Fruit fly (Drosophila melanogaster) whole organism: ENCODE results near the gene Plp.
A peak's percentile ranks its signal among the peaks of the same experiment; 100 is the strongest.

Experiments used
- CG8478 ChIP-seq: fragments of >200 bp; optimal IDR thresholded peaks from 2 replicates; lab custom pipeline; 2018; ENCODE audit warnings: inconsistent platforms
- Dll ChIP-seq: fragments of >200 bp; optimal IDR thresholded peaks from 2 replicates; lab custom pipeline; 2017
- EcR ChIP-seq, 2 experiments: fragments of >200 bp; optimal IDR thresholded peaks; 2 replicates each; lab custom pipeline; 2017; ENCODE audit warnings: missing biosample characterization in 2 of 2, missing genetic modification characterization in 2 of 2, missing genetic modification reagents in 2 of 2
- pan ChIP-seq: fragments of >200 bp; optimal IDR thresholded peaks from 2 replicates; lab custom pipeline; 2017
- psq ChIP-seq: fragments of >200 bp; optimal IDR thresholded peaks from 2 replicates; lab custom pipeline; 2017
- usp ChIP-seq: fragments of >200 bp; optimal IDR thresholded peaks from 2 replicates; lab custom pipeline; 2017; ENCODE audit warnings: missing biosample characterization, missing genetic modification characterization, mixed read lengths

Gene Plp

DNA sequence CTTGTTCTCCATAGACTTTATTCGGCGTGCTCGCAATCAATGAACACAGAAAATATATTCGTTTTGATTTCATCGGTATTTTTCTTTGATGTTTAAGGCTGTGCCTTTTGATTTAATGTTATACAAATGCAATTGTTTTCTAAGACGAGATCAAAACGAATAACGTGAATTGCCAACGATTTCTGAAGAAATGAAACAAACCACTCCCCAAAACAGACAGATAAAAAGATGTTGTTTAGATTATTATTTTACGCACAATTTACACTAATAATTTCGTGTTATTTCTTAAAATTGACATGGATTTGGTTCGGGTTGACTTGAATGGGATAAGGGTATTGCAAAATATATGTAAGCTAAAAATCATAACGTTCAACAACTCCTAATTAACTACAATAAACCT is 36.8 kb upstream of the Plp start, which contains the start of gene CG13457:
Gene CG13457, minus strand, starts transcription at position 101 of the 400 bp plus-strand sequence.
- TF ChIP-seq usp (GFP tag; lab: Kevin White, UChicago) (no peak), CG8478 (lab: Kevin White, UChicago) (no peak), EcR (GFP tag; optimal IDR thresholded peaks at IDR 0.05; lab: Kevin White, UChicago) (no peak), pan (lab: Kevin White, UChicago) (no peak), psq (lab: Kevin White, UChicago) (no peak), Dll (lab: Kevin White, UChicago) (no peak)

- TF ChIP-seq EcR (GFP tag; optimal IDR thresholded peaks at IDR 0.05; lab: Kevin White, UChicago) (no peak), CG8478 (lab: Kevin White, UChicago) (no peak), Dll (lab: Kevin White, UChicago) (no peak), psq (lab: Kevin White, UChicago) (no peak)
Measured at dm6 chr3L:15125717-15126116, 31.2 kb upstream of the Plp start.

DNA sequence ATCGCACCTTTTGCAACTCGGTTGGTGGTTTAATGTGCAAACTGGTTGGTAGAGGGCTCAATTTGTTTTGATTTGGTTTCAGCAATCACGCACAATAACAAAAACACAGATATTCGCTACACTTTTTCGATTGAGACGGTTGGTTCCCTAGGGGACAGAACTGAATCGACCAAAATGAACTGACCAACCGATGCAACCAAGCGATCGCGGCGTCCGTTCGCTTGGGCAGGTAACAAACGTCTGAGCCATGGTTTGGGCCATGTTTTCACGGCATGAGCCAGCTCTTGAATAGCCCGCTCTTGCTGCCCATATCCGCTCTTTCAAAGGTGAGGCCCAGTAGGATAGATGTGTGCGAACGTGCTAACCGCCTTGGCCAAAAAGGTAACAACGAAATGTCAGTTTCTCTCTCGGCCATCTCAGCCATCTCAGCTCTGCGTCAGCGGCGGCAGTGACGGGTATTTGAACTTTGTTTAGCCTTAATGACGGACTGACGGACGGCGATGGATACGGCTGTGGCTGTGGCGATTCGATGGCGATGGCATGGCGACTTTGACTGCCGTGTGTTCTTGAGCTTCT is 30.6 kb upstream of the Plp start, which contains the start of gene CG16959:
Gene CG16959, minus strand, starts transcription at position 245 of the 576 bp plus-strand sequence.
- peak in 1 of 2 experiments; percentile 49 for TF ChIP-seq EcR (GFP tag; optimal IDR thresholded peaks at IDR 0.05; lab: Kevin White, UChicago)
- no peak for TF ChIP-seq usp (GFP tag; lab: Kevin White, UChicago)

- TF ChIP-seq Dll (lab: Kevin White, UChicago) (no peak), EcR (GFP tag; optimal IDR thresholded peaks at IDR 0.05; lab: Kevin White, UChicago) (no peak), psq (lab: Kevin White, UChicago) (no peak), CG8478 (lab: Kevin White, UChicago) (no peak), pan (lab: Kevin White, UChicago) (no peak)
Measured at dm6 chr3L:15123736-15124135, 29.2 kb upstream of the Plp start.

DNA sequence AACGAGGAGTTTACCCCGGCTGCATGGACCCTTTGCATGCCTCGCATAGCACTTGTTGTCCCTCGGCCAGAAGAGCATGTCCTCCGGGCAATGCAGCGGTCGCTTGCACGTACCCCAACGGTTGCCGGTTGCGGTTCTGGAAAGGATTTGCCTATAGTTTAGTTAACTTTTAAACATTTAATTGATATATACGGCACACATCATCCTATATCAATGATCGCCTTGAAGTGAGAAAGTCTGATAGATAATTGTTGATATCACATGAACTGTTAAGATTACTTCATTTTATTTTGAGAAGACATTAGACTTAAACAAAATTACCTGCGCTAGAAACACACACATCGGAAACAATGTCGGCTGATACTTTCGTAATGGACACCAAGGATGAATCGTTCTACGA is 26.7 kb upstream of the Plp start, which contains the start of gene CG32847:
Gene CG32847, plus strand, starts transcription at position 301 of the 400 bp plus-strand sequence.
- TF ChIP-seq pan (lab: Kevin White, UChicago): no peak
- no peak for TF ChIP-seq Dll (lab: Kevin White, UChicago)
- TF ChIP-seq psq (lab: Kevin White, UChicago): no peak
- TF ChIP-seq CG8478 (lab: Kevin White, UChicago): no peak
- no peak for TF ChIP-seq usp (GFP tag; lab: Kevin White, UChicago)
- TF ChIP-seq EcR (GFP tag; optimal IDR thresholded peaks at IDR 0.05; lab: Kevin White, UChicago): no peak

DNA sequence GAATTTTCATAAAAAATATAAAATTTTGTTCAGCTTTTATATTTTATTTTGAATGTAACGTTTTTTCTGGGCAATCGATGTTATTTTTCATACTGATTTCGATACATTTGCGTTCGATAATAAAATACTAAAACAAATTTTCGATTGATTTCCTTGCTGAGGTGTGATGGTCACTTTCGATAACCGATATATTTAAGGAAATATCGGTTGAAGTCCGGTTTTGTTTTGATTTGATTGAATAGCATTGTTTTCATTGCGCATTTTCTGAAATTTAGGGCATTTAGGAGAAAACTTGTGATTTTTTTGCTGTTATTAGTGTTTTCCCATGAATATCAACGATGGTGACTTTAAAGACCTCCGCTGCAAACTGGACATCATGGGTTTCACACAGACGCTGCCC is 22.0 kb upstream of the Plp start, which contains the start of gene Cep135:
Gene Cep135, plus strand, starts transcription at position 202 of the 400 bp plus-strand sequence.
- TF ChIP-seq EcR (GFP tag; optimal IDR thresholded peaks at IDR 0.05; lab: Kevin White, UChicago) (no peak), usp (GFP tag; lab: Kevin White, UChicago) (no peak), pan (lab: Kevin White, UChicago) (no peak), CG8478 (lab: Kevin White, UChicago) (no peak), psq (lab: Kevin White, UChicago) (no peak), Dll (lab: Kevin White, UChicago) (no peak)

DNA sequence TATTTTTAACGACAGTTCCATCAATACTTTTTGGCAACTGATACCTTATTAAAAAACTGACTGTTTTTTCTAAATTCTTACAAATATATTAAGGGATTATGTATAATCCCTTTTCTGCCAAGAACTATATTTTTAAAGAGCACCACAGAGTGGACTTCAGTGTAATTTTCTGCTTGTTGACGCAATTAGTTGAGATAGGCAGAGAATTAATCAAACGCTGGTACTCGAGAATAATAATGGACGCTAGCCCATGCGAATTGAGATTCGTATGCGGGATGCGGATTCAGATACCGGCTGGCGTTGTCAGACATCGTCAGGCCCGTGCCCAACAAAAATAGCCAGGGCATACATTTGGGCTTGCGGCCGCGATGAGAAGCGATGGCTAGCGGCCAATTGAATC is 18.7 kb upstream of the Plp start, which contains the start of gene CG13458:
Gene CG13458, plus strand, starts transcription at position 301 of the 400 bp plus-strand sequence.
- TF ChIP-seq pan (lab: Kevin White, UChicago) (no peak), psq (lab: Kevin White, UChicago) (no peak), CG8478 (lab: Kevin White, UChicago) (no peak), usp (GFP tag; lab: Kevin White, UChicago) (no peak), Dll (lab: Kevin White, UChicago) (no peak), EcR (GFP tag; optimal IDR thresholded peaks at IDR 0.05; lab: Kevin White, UChicago) (no peak)

DNA sequence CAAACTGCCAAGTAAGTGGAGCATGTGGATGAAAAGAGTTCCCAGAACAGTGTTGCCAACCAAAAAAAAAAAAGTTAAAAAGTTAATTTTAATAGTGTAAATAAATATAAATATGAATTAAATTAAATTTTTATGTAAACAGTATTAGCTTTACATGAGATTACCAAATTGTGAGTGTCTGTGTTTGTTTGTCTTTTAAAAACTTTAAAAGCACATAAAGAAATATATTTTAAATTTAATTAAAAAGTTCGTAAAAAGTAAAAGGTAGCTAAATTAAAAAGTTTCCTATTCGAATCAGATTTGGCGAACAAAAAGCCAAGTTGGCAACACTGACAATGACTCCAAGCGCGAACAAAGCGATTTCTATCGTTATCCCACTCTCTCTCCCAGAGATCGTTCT is 14.4 kb upstream of the Plp start:
- TF ChIP-seq psq (lab: Kevin White, UChicago): no peak
- no peak for TF ChIP-seq CG8478 (lab: Kevin White, UChicago)

- TF ChIP-seq usp (GFP tag; lab: Kevin White, UChicago) (no peak), pan (lab: Kevin White, UChicago) (no peak), psq (lab: Kevin White, UChicago) (no peak), EcR (GFP tag; optimal IDR thresholded peaks at IDR 0.05; lab: Kevin White, UChicago) (no peak)
Measured at dm6 chr3L:15108524-15108923, 14.0 kb upstream of the Plp start.

DNA sequence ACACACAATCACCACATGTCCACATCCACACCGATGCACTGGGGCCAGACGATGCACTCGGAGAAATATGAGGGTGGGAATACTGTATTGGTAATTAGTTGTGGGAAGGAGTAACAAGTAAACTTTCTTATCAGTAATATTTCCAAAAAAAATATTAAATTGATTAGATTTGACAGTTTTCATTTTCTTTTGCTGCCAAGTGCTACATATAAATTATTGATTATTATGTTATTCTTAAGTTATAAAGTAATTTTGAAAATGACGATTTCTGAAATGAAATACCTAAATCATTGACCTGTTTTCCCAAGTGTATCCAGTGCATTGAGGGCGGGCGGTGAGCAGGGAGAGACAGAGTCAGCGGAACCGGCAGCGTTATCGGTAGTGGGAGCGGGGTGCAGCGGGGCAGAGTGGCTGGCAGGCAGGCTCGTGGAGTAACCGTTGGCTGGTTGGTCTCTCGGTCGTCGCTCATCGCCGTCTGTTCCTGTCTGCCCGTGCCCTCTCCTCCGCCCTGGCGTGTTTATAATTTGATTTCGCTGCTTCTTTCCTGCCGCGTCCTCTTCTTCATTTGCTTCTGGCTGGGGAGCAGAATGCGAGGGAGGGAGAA is 13.4 kb upstream of the Plp start:
- TF ChIP-seq pan (lab: Kevin White, UChicago): peak; percentile 53
- TF ChIP-seq EcR (GFP tag; optimal IDR thresholded peaks at IDR 0.05; lab: Kevin White, UChicago): no peak

DNA sequence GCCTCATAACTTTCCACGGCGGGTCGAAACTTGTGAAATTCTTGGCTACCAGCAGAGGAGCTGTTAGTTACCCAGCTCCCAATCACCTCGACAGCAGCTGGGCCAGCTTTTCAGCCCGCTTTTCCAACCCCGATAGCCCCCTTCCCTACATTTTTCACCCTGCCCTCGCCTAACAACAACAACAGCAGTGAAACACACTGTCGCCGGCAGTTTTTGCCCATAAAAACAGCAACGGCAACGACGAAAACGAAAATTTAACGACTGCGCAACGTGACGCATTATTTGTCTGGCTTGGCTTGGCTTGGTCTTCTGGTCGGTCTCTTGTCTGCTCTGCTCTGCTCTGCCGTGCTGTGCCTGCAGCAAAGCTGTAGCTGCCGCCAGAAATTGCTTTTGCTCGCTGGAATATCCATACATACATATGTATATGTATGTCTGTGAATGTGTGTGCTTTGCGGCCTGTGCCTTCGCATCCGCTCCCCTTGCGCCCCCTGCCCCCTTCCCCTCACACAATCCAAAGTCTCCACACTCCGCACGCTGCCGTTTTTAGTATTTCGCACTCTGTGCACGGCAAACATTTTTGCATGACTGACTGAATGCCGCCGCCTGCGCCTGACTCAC is 12.7 kb upstream of the Plp start:
- TF ChIP-seq EcR (GFP tag; optimal IDR thresholded peaks at IDR 0.05; lab: Kevin White, UChicago) (peak in 1 of 2 experiments; percentile 39), usp (GFP tag; lab: Kevin White, UChicago) (no peak), Dll (lab: Kevin White, UChicago) (peak; percentile 52)
